Worm (Caenorhabditis elegans) whole organism, L3 larva: ENCODE results near the gene fshr-1.

Source experiments
- ama-1 ChIP-seq: fragments of 150-350 bp; optimal IDR thresholded peaks from 2 replicates; lab custom pipeline; 2018
- nhr-77 ChIP-seq: fragments of 150-350 bp; optimal IDR thresholded peaks from 2 replicates; lab custom pipeline; 2014; ENCODE audit warnings: missing biosample characterization, missing genetic modification characterization

DNA sequence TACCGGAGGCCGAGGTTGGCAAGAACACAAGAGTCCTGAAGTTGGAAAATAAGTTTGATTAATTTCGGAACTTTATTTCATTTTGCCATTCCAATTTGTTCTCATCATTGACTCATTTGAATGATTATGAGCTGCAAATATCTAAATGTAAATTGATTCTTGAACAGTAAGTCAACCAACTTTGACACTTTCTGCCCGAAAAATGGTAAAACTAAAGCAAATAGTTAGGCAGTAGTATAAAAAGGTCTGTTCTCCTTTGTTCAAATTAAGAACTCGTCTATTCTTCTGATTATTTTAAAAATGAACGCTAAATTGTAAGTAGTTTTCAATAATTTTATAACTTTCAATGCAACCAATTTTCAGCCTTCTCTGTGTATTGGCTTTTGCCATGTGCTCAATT is 53.4 kb downstream of the fshr-1 start, which contains the start of gene fipr-12:
- no peak for TF ChIP-seq ama-1
- TF ChIP-seq nhr-77 = no peak
